Worm (Caenorhabditis elegans) whole organism, L1 larva: ENCODE measurements around the gene inx-2.

ENCODE experiments used
- C16A3.4 ChIP-seq: fragments of 150-350 bp; optimal IDR thresholded peaks from 2 replicates; lab custom pipeline; 2014; ENCODE audit warnings: missing biosample characterization, missing genetic modification characterization
- ama-1 ChIP-seq: fragments of 150-350 bp; optimal IDR thresholded peaks from 2 replicates; lab custom pipeline; 2014
- blmp-1 ChIP-seq: fragments of 150-350 bp; optimal IDR thresholded peaks from 2 replicates; lab custom pipeline; 2014; ENCODE audit warnings: missing biosample characterization, missing genetic modification characterization
- ceh-63 ChIP-seq: fragments of 200-800 bp; sonication (Bioruptor generic); optimal IDR thresholded peaks from 2 replicates; lab custom pipeline; 2018; ENCODE audit warnings: mild to moderate bottlenecking, missing genetic modification characterization, missing compliant biosample characterization
- ceh-82 ChIP-seq, 3 experiments: fragments of 150-350 bp in 1 of 3; sonication (generic microtip) in 2 of 3; optimal IDR thresholded peaks; 2 replicates each; lab custom pipeline; 2014 to 2017; ENCODE audit warnings: missing biosample characterization in 3 of 3, missing genetic modification characterization in 3 of 3
- ceh-88 ChIP-seq: fragments of 200-800 bp; sonication (Bioruptor generic); IDR thresholded peaks from 2 replicates; pipeline ENCODE4 v1.3.6; 2022; ENCODE audit warnings: missing genetic modification characterization, missing compliant biosample characterization
- dpl-1 ChIP-seq, 3 experiments: fragments of 150-350 bp in 2 of 3; sonication (generic microtip) in 1 of 3; optimal IDR thresholded peaks; 2 replicates each; lab custom pipeline; 2014 to 2017; ENCODE audit warnings: missing biosample characterization in 3 of 3, missing genetic modification characterization in 3 of 3, missing genetic modification reagents in 3 of 3
- dsc-1 ChIP-seq: sonication (generic microtip); optimal IDR thresholded peaks from 2 replicates; lab custom pipeline; 2016; ENCODE audit warnings: mild to moderate bottlenecking, missing genetic modification characterization, missing compliant biosample characterization
- efl-1 ChIP-seq, 4 experiments: fragments of 150-350 bp; optimal IDR thresholded peaks in 3 of 4; peaks in 1 of 4; 1 replicate in 1 of 4; 2 replicates in 3 of 4; lab custom pipeline; 2014; ENCODE audit warnings: missing biosample characterization in 2 of 4, missing genetic modification characterization in 2 of 4, missing genetic modification reagents in 2 of 4
- efl-3 ChIP-seq: fragments of 200-800 bp; sonication (Bioruptor generic); optimal IDR thresholded peaks from 2 replicates; lab custom pipeline; 2018; ENCODE audit warnings: mild to moderate bottlenecking, missing genetic modification characterization, missing compliant biosample characterization
- egl-13 ChIP-seq: sonication (generic microtip); optimal IDR thresholded peaks from 2 replicates; lab custom pipeline; 2016; ENCODE audit warnings: missing genotype, missing genetic modification reagents, missing genetic modification characterization, missing compliant biosample characterization
- elt-2 ChIP-seq: sonication (generic microtip); optimal IDR thresholded peaks from 2 replicates; lab custom pipeline; 2016; ENCODE audit warnings: missing genetic modification characterization, mild to moderate bottlenecking, inconsistent platforms, missing compliant biosample characterization, missing genetic modification reagents
- elt-3 ChIP-seq, 6 experiments: fragments of 150-350 bp in 1 of 6; sonication (generic microtip); optimal IDR thresholded peaks; 2 replicates each; lab custom pipeline; 2017 to 2018; ENCODE audit warnings: missing biosample characterization in 6 of 6, missing genetic modification characterization in 6 of 6, inconsistent platforms in 1 of 6
- ets-5 ChIP-seq: fragments of 200-800 bp; sonication (Bioruptor generic); IDR thresholded peaks from 2 replicates; pipeline ENCODE4 v1.3.6; 2022; ENCODE audit warnings: missing genetic modification characterization, missing compliant biosample characterization
- fkh-4 ChIP-seq: sonication (generic microtip); optimal IDR thresholded peaks from 2 replicates; lab custom pipeline; 2016; ENCODE audit warnings: missing compliant biosample characterization, missing genetic modification characterization, borderline replicate concordance
- fkh-8 ChIP-seq: sonication (generic microtip); optimal IDR thresholded peaks from 2 replicates; lab custom pipeline; 2016; ENCODE audit warnings: mild to moderate bottlenecking, missing genetic modification characterization, missing compliant biosample characterization
- fos-1 ChIP-seq: fragments of 150-350 bp; optimal IDR thresholded peaks from 2 replicates; lab custom pipeline; 2014; ENCODE audit warnings: missing biosample characterization, missing genetic modification characterization
- hlh-4 ChIP-seq: sonication (generic microtip); optimal IDR thresholded peaks from 2 replicates; lab custom pipeline; 2016; ENCODE audit warnings: mild to moderate bottlenecking, missing genetic modification characterization, missing compliant biosample characterization
- irx-1 ChIP-seq: sonication (generic microtip); optimal IDR thresholded peaks from 2 replicates; lab custom pipeline; 2016; ENCODE audit warnings: missing genetic modification characterization, missing compliant biosample characterization
- jun-1 ChIP-seq: fragments of 150-350 bp; optimal IDR thresholded peaks from 2 replicates; lab custom pipeline; 2014; ENCODE audit warnings: missing biosample characterization, missing genetic modification reagents, missing genetic modification characterization
- lin-14 ChIP-seq: fragments of 200-800 bp; sonication (Bioruptor generic); optimal IDR thresholded peaks from 2 replicates; lab custom pipeline; 2018; ENCODE audit warnings: mild to moderate bottlenecking, missing genetic modification characterization, moderate library complexity, missing compliant biosample characterization
- lin-35 ChIP-seq, 2 experiments: fragments of 150-350 bp; optimal IDR thresholded peaks; 2 replicates each; lab custom pipeline; 2014; ENCODE audit warnings: missing biosample characterization in 2 of 2, missing genetic modification characterization in 2 of 2, missing genetic modification reagents in 2 of 2
- lir-3 ChIP-seq: sonication (generic microtip); optimal IDR thresholded peaks from 2 replicates; lab custom pipeline; 2016; ENCODE audit warnings: mild to moderate bottlenecking, missing genetic modification characterization, moderate library complexity, missing compliant biosample characterization; ENCODE audit not compliant: poor library complexity
- lsy-2 ChIP-seq, 2 experiments: fragments of 150-350 bp; optimal IDR thresholded peaks; 2 replicates each; lab custom pipeline; 2014; ENCODE audit warnings: missing biosample characterization in 2 of 2, missing genetic modification characterization in 2 of 2
- mdl-1 ChIP-seq, 2 experiments: fragments of 150-350 bp; optimal IDR thresholded peaks; 2 replicates each; lab custom pipeline; 2014 to 2017; ENCODE audit warnings: missing biosample characterization in 2 of 2, missing genetic modification characterization in 2 of 2, inconsistent platforms in 1 of 2
- mep-1 ChIP-seq: fragments of 150-350 bp; optimal IDR thresholded peaks from 2 replicates; lab custom pipeline; 2014; ENCODE audit warnings: missing biosample characterization, missing genetic modification characterization
- nhr-19 ChIP-seq: fragments of 200-800 bp; sonication (Bioruptor generic); conservative IDR thresholded peaks from 2 replicates; pipeline ENCODE4 v1.3.6; 2022; ENCODE audit warnings: missing genetic modification characterization, missing compliant biosample characterization
- nhr-20 ChIP-seq: sonication (generic microtip); optimal IDR thresholded peaks from 2 replicates; lab custom pipeline; 2016; ENCODE audit warnings: mild to moderate bottlenecking, missing genetic modification characterization, missing compliant biosample characterization
- nhr-237 ChIP-seq: fragments of 150-350 bp; optimal IDR thresholded peaks from 2 replicates; lab custom pipeline; 2014; ENCODE audit warnings: missing biosample characterization, missing genetic modification characterization
- nhr-47 ChIP-seq: sonication (generic microtip); optimal IDR thresholded peaks from 2 replicates; lab custom pipeline; 2016; ENCODE audit warnings: mild to moderate bottlenecking, missing genetic modification characterization, moderate library complexity, missing compliant biosample characterization
- nhr-71 ChIP-seq: sonication (generic microtip); optimal IDR thresholded peaks from 2 replicates; lab custom pipeline; 2016; ENCODE audit warnings: mild to moderate bottlenecking, missing genetic modification characterization, moderate library complexity, missing compliant biosample characterization
- nhr-76 ChIP-seq: sonication (generic microtip); optimal IDR thresholded peaks from 2 replicates; lab custom pipeline; 2017; ENCODE audit warnings: missing biosample characterization, missing genetic modification characterization
- nhr-77 ChIP-seq: fragments of 150-350 bp; optimal IDR thresholded peaks from 2 replicates; lab custom pipeline; 2014; ENCODE audit warnings: missing biosample characterization, missing genetic modification characterization
- nhr-85 ChIP-seq: sonication (generic microtip); peaks from one replicate; lab custom pipeline; 2016; ENCODE audit warnings: missing genetic modification characterization, inconsistent platforms, missing compliant biosample characterization
- nhr-90 ChIP-seq: sonication (generic microtip); optimal IDR thresholded peaks from 2 replicates; lab custom pipeline; 2016; ENCODE audit warnings: mild to moderate bottlenecking, missing genetic modification characterization, missing compliant biosample characterization; ENCODE audit not compliant: poor library complexity
- pax-3 ChIP-seq: fragments of 200-800 bp; sonication (Bioruptor generic); optimal IDR thresholded peaks from 2 replicates; lab custom pipeline; 2018; ENCODE audit warnings: mild to moderate bottlenecking, missing genetic modification characterization, moderate library complexity, missing compliant biosample characterization
- rnt-1 ChIP-seq: sonication (generic microtip); optimal IDR thresholded peaks from 2 replicates; lab custom pipeline; 2016; ENCODE audit warnings: mild to moderate bottlenecking, missing genetic modification characterization, moderate library complexity, missing compliant biosample characterization
- skn-1 ChIP-seq: fragments of 150-350 bp; optimal IDR thresholded peaks from 2 replicates; lab custom pipeline; 2014; ENCODE audit warnings: missing biosample characterization, missing genetic modification characterization
- snpc-4 ChIP-seq: fragments of 150-350 bp; optimal IDR thresholded peaks from 2 replicates; lab custom pipeline; 2014; ENCODE audit warnings: missing biosample characterization, missing genetic modification characterization
- snu-23 ChIP-seq: sonication (generic microtip); optimal IDR thresholded peaks from 2 replicates; lab custom pipeline; 2016; ENCODE audit warnings: missing genetic modification characterization, missing compliant biosample characterization
- sox-4 ChIP-seq: sonication (generic microtip); optimal IDR thresholded peaks from 2 replicates; lab custom pipeline; 2016; ENCODE audit warnings: missing genetic modification characterization, missing compliant biosample characterization
- swsn-7 ChIP-seq: sonication (generic microtip); optimal IDR thresholded peaks from 2 replicates; lab custom pipeline; 2016; ENCODE audit warnings: missing genetic modification characterization, missing compliant biosample characterization
- tbx-2 ChIP-seq: sonication (generic microtip); optimal IDR thresholded peaks from 2 replicates; lab custom pipeline; 2016; ENCODE audit warnings: missing genetic modification characterization, missing compliant biosample characterization
- unc-130 ChIP-seq: fragments of 150-350 bp; optimal IDR thresholded peaks from 2 replicates; lab custom pipeline; 2017; ENCODE audit warnings: missing biosample characterization, missing genetic modification characterization, inconsistent platforms
- vab-15 ChIP-seq: sonication (generic microtip); optimal IDR thresholded peaks from 2 replicates; lab custom pipeline; 2017; ENCODE audit warnings: missing genotype, mild to moderate bottlenecking, missing genetic modification characterization, missing compliant biosample characterization
- xbp-1 ChIP-seq: sonication (generic microtip); optimal IDR thresholded peaks from 2 replicates; lab custom pipeline; 2016; ENCODE audit warnings: missing genetic modification characterization, missing compliant biosample characterization
- zag-1 ChIP-seq: fragments of 150-350 bp; optimal IDR thresholded peaks from 2 replicates; lab custom pipeline; 2014; ENCODE audit warnings: missing biosample characterization, missing genetic modification characterization
- ztf-11 ChIP-seq, 2 experiments: sonication (generic microtip); optimal IDR thresholded peaks; 2 replicates each; lab custom pipeline; 2016 to 2017; ENCODE audit warnings: missing genetic modification characterization in 2 of 2, missing biosample characterization in 1 of 2, missing compliant biosample characterization in 1 of 2
- ztf-4 ChIP-seq: fragments of 150-350 bp; optimal IDR thresholded peaks from 2 replicates; lab custom pipeline; 2014; ENCODE audit warnings: missing biosample characterization, missing genetic modification characterization

The inx-2 gene

ce11 chrX:11252429-11252828, 44.1 kb downstream of the inx-2 start:
- no peak for TF ChIP-seq ceh-63 (GFP tag; lab: Kevin White, UChicago)
- peak in 2 of 6 experiments; percentile 12 to 25 for TF ChIP-seq elt-3 (tag; optimal IDR thresholded peaks at IDR 0.05; lab: Kevin White, UChicago)
- TF ChIP-seq mdl-1 (tag; optimal IDR thresholded peaks at IDR 0.05; lab: Kevin White, UChicago): peak in 1 of 2 experiments; percentile 60
- peak; percentile 41 for TF ChIP-seq rnt-1
- peak; percentile 67 for TF ChIP-seq nhr-19 (GFP tag; lab: Robert Waterston, UW)
- no peak for TF ChIP-seq ets-5
- peak in 1 of 2 experiments; percentile 36 for TF ChIP-seq ztf-11 (tag; optimal IDR thresholded peaks at IDR 0.05; lab: Kevin White, UChicago)
- no peak for TF ChIP-seq nhr-76 (tag; lab: Kevin White, UChicago)
- peak; percentile 46 for TF ChIP-seq fos-1 (tag; lab: Kevin White, UChicago)
- TF ChIP-seq lin-14 (GFP tag; lab: Kevin White, UChicago): peak; percentile 68
- no peak for TF ChIP-seq pax-3 (tag; lab: Kevin White, UChicago)
- peak; percentile 22 for TF ChIP-seq sox-4 (tag; lab: Kevin White, UChicago)
- TF ChIP-seq nhr-237: no peak
- peak; percentile 54 for TF ChIP-seq dsc-1
- TF ChIP-seq nhr-90: peak; percentile 72
- TF ChIP-seq skn-1 (tag; lab: Kevin White, UChicago): peak; percentile 52
- peak; percentile 43; the same call in 1 of the 2 replicates for TF ChIP-seq ceh-88 (GFP tag; lab: Robert Waterston, UW)
- TF ChIP-seq nhr-20 (tag; lab: Kevin White, UChicago): peak; percentile 65
- TF ChIP-seq egl-13 (tag; lab: Kevin White, UChicago): peak; percentile 27
- TF ChIP-seq nhr-47 (tag; lab: Kevin White, UChicago): peak; percentile 74
- TF ChIP-seq lsy-2 (tag; optimal IDR thresholded peaks at IDR 0.05; lab: Kevin White, UChicago): peak; percentile 36 to 59
- no peak for TF ChIP-seq efl-3
- no peak for TF ChIP-seq ama-1 (lab: Kevin White, UChicago)
- TF ChIP-seq unc-130 (tag; lab: Kevin White, UChicago): peak; percentile 70
- TF ChIP-seq ceh-82 (tag; optimal IDR thresholded peaks at IDR 0.05; lab: Kevin White, UChicago): peak in 2 of 3 experiments; percentile 19 to 25
- peak; percentile 79 for TF ChIP-seq C16A3.4
- peak; percentile 9 for TF ChIP-seq jun-1 (tag; lab: Kevin White, UChicago)
- TF ChIP-seq tbx-2 (tag; lab: Kevin White, UChicago): peak; percentile 36
- peak; percentile 28 for TF ChIP-seq elt-2
- TF ChIP-seq irx-1 (tag; lab: Kevin White, UChicago): peak; percentile 12
- peak; percentile 43 for TF ChIP-seq mep-1
- peak; percentile 61 for TF ChIP-seq swsn-7 (tag; lab: Kevin White, UChicago)
- TF ChIP-seq fkh-8 (tag; lab: Kevin White, UChicago): peak; percentile 55
- TF ChIP-seq hlh-4 (tag; lab: Kevin White, UChicago): no peak
- TF ChIP-seq ztf-4 (tag; lab: Kevin White, UChicago): no peak
- TF ChIP-seq vab-15 (tag; lab: Kevin White, UChicago): no peak
- peak in 1 of 2 experiments; percentile 60 for TF ChIP-seq lin-35 (GFP tag; optimal IDR thresholded peaks at IDR 0.05; lab: Kevin White, UChicago)
- peak; percentile 24 for TF ChIP-seq snpc-4 (tag; lab: Kevin White, UChicago)
- peak; percentile 1 for TF ChIP-seq nhr-77 (tag; lab: Kevin White, UChicago)
- TF ChIP-seq blmp-1 (tag; lab: Kevin White, UChicago): peak; percentile 23
- peak in 1 of 2 experiments; percentile 14 for TF ChIP-seq efl-1 (optimal IDR thresholded peaks at IDR 0.05; lab: Kevin White, UChicago)
- TF ChIP-seq efl-1 (GFP tag; optimal IDR thresholded peaks at IDR 0.05 in 1 of 2; lab: Kevin White, UChicago): no peak
- TF ChIP-seq xbp-1 (tag; lab: Kevin White, UChicago): peak; percentile 55
- TF ChIP-seq fkh-4 (tag; lab: Kevin White, UChicago): no peak
- TF ChIP-seq dpl-1 (GFP tag; optimal IDR thresholded peaks at IDR 0.05; lab: Kevin White, UChicago): peak in 1 of 3 experiments; percentile 15
- peak; percentile 81 for TF ChIP-seq snu-23 (GFP tag; lab: Kevin White, UChicago)
- peak; percentile 79 for TF ChIP-seq nhr-85
- peak; percentile 74 for TF ChIP-seq nhr-71 (tag; lab: Kevin White, UChicago)
- peak; percentile 49 for TF ChIP-seq lir-3 (tag; lab: Kevin White, UChicago)
- no peak for TF ChIP-seq zag-1
